Worm (Caenorhabditis elegans): Measurements from ENCODE around the gene Y26G10.4.

Gene Y26G10.4

DNA sequence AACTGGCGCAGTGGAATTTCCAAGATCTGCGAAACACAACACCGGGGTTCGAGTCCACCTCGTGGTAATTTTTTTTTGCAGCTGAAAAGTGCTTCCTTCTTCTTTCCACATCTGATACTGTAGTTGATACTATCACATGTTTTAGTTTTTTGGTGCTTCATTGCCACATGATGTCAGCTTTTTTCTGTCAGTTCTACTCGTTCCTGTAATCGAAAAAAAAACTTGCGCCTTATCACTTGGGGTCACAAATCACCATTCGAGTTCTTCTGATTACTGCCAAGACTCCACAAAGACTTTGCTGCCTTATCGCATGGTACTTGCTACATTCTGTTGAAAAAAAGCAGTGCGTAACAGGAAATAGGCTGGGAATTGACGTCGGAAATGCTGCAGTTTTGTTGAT, 22.7 kb upstream of the Y26G10.4 start (continued):
- no peak for TF ChIP-seq nhr-6 (tag; optimal IDR thresholded peaks at IDR 0.05)
- TF ChIP-seq Y48G9A.11 (GFP tag; IDR thresholded peaks at IDR 0.05) = no peak
- no peak for TF ChIP-seq fkh-10 (GFP tag; optimal IDR thresholded peaks at IDR 0.05)
- no peak for TF ChIP-seq Y75B8A.6 (GFP tag; IDR thresholded peaks at IDR 0.05)
- TF ChIP-seq nhr-48 (tag; optimal IDR thresholded peaks at IDR 0.05) = peak; percentile 70
- no peak for TF ChIP-seq sdz-12 (GFP tag; optimal IDR thresholded peaks at IDR 0.05)
- TF ChIP-seq snpc-1.2 (GFP tag; IDR thresholded peaks at IDR 0.05) = no peak
- TF ChIP-seq zfp-2 (tag; optimal IDR thresholded peaks at IDR 0.05) = no peak
- no peak for TF ChIP-seq ztf-7 (tag; optimal IDR thresholded peaks at IDR 0.05)
- no peak for TF ChIP-seq lin-39 (tag; optimal IDR thresholded peaks at IDR 0.05)
- TF ChIP-seq F26F4.8 (GFP tag; conservative IDR thresholded peaks at IDR 0.05) = no peak
- 0 out of 2 replicates have a peak, but pooled peaks have one; percentile 52 for TF ChIP-seq pha-4 (GFP tag; IDR thresholded peaks at IDR 0.05)
- TF ChIP-seq pha-4 (tag; optimal IDR thresholded peaks at IDR 0.05) = no peak
- peak; percentile 85 for TF ChIP-seq aha-1 (tag)
- TF ChIP-seq ceh-44 (GFP tag; IDR thresholded peaks at IDR 0.05) = no peak
- no peak for TF ChIP-seq madf-9 (GFP tag; conservative IDR thresholded peaks at IDR 0.05)
- no peak for TF ChIP-seq aly-2 (tag; optimal IDR thresholded peaks at IDR 0.05)
- TF ChIP-seq attf-4 (tag; optimal IDR thresholded peaks at IDR 0.05) = no peak
- TF ChIP-seq daf-16 (GFP tag; optimal IDR thresholded peaks at IDR 0.05) = no peak
- TF ChIP-seq daf-16 (tag; optimal IDR thresholded peaks at IDR 0.05) = peak; percentile 94
- peak; percentile 53; the same call in 1 of the 2 replicates for TF ChIP-seq nhr-42 (GFP tag; IDR thresholded peaks at IDR 0.05)
- TF ChIP-seq lin-1 (GFP tag; IDR thresholded peaks at IDR 0.05) = peak; percentile 85; the same call in 1 of the 2 replicates
- TF ChIP-seq D1046.2 (GFP tag; IDR thresholded peaks at IDR 0.05) = no peak
- no peak for TF ChIP-seq nhr-111 (GFP tag; optimal IDR thresholded peaks at IDR 0.05)
- no peak for TF ChIP-seq tag-97 (GFP tag; IDR thresholded peaks at IDR 0.05)
- no peak for TF ChIP-seq spr-3 (GFP tag; optimal IDR thresholded peaks at IDR 0.05)
- TF ChIP-seq dmd-8 (GFP tag; IDR thresholded peaks at IDR 0.05) = no peak
- TF ChIP-seq hlh-11 (tag; optimal IDR thresholded peaks at IDR 0.05) = peak; percentile 91
- peak; percentile 90 for TF ChIP-seq nhr-28 (tag; optimal IDR thresholded peaks at IDR 0.05)
- TF ChIP-seq hlh-30 (tag; optimal IDR thresholded peaks at IDR 0.05; ENCODE audit: insufficient read depth) = peak; percentile 53
- TF ChIP-seq mdl-1 (tag; optimal IDR thresholded peaks at IDR 0.05) = peak in 1 of 2 experiments; percentile 41
- peak; percentile 2 for TF ChIP-seq mxl-3 (GFP tag; optimal IDR thresholded peaks at IDR 0.05)
- TF ChIP-seq php-3 (GFP tag; IDR thresholded peaks at IDR 0.05) = peak; percentile 85
- TF ChIP-seq lin-29 (GFP tag; IDR thresholded peaks at IDR 0.05) = no peak
- TF ChIP-seq lin-15B (tag; optimal IDR thresholded peaks at IDR 0.05) = no peak
- no peak for TF ChIP-seq ZK546.5 (tag; optimal IDR thresholded peaks at IDR 0.05)
- TF ChIP-seq nhr-237 (tag; optimal IDR thresholded peaks at IDR 0.05) = no peak
- no peak for TF ChIP-seq daf-12 (tag; optimal IDR thresholded peaks at IDR 0.05)
- TF ChIP-seq egl-43 (GFP tag; IDR thresholded peaks at IDR 0.05) = no peak
- TF ChIP-seq F44E2.7 (GFP tag; IDR thresholded peaks at IDR 0.05) = no peak
- TF ChIP-seq duxl-1 (tag; optimal IDR thresholded peaks at IDR 0.05; ENCODE audit: poor library complexity) = no peak
- TF ChIP-seq mes-2 (tag; optimal IDR thresholded peaks at IDR 0.05; ENCODE audit: poor library complexity, severe bottlenecking) = no peak
- TF ChIP-seq jun-1 (tag; optimal IDR thresholded peaks at IDR 0.05) = no peak
- TF ChIP-seq T26A8.4 (GFP tag; IDR thresholded peaks at IDR 0.05) = no peak
- TF ChIP-seq egl-27 (tag; optimal IDR thresholded peaks at IDR 0.05) = no peak
- TF ChIP-seq F49E8.2 (tag; optimal IDR thresholded peaks at IDR 0.05; ENCODE audit: borderline replicate concordance) = no peak
- TF ChIP-seq Y5F2A.4 (GFP tag; optimal IDR thresholded peaks at IDR 0.05) = no peak
- TF ChIP-seq F37D6.2 (tag; optimal IDR thresholded peaks at IDR 0.05) = no peak
- TF ChIP-seq lin-13 (GFP tag; optimal IDR thresholded peaks at IDR 0.05) = no peak
- no peak for TF ChIP-seq nhr-11 (tag; optimal IDR thresholded peaks at IDR 0.05)
- no peak for TF ChIP-seq lsy-2 (tag; optimal IDR thresholded peaks at IDR 0.05)
- no peak for TF ChIP-seq dmd-9 (GFP tag; IDR thresholded peaks at IDR 0.05)
- TF ChIP-seq ctbp-1 (GFP tag; IDR thresholded peaks at IDR 0.05) = no peak
